Worm (Caenorhabditis elegans): Measurements from ENCODE around the gene cest-10.

ce11 chrIV:7212769-7213168, 32.4 kb downstream of the cest-10 start:
- no peak for TF ChIP-seq hlh-6 (tag; optimal IDR thresholded peaks at IDR 0.05)
- TF ChIP-seq nhr-232 (tag; optimal IDR thresholded peaks at IDR 0.05), result no peak
- TF ChIP-seq elt-2 (tag; optimal IDR thresholded peaks at IDR 0.05), result no peak
- no peak for TF ChIP-seq ceh-22 (tag; optimal IDR thresholded peaks at IDR 0.05)
- TF ChIP-seq ceh-19 (GFP tag; optimal IDR thresholded peaks at IDR 0.05), result no peak
- TF ChIP-seq ceh-48 (tag; optimal IDR thresholded peaks at IDR 0.05), result no peak
- TF ChIP-seq unc-42 (tag; optimal IDR thresholded peaks at IDR 0.05), result no peak
- no peak for TF ChIP-seq pqm-1 (tag; optimal IDR thresholded peaks at IDR 0.05)
- no peak for TF ChIP-seq pha-4 (tag; optimal IDR thresholded peaks at IDR 0.05)
- no peak for TF ChIP-seq K02D7.2 (tag; optimal IDR thresholded peaks at IDR 0.05)
- no peak for TF ChIP-seq F13H6.1 (tag; optimal IDR thresholded peaks at IDR 0.05)

Data from whole organism, late embryonic.